Fruit fly (Drosophila melanogaster) whole organism, embryonic: ENCODE measurements around the gene CG11251.

Experiments
- Atf6 ChIP-seq: fragments of 200-800 bp; sonication (Bioruptor generic); IDR thresholded peaks from 2 replicates; pipeline ENCODE4 v1.3.6; 2022; ENCODE audit warnings: missing biosample characterization, missing genetic modification characterization
- CG10366 ChIP-seq: fragments of 200-800 bp; sonication (Bioruptor generic); IDR thresholded peaks from 2 replicates; pipeline ENCODE4 v1.3.6; 2022; ENCODE audit warnings: missing biosample characterization, missing genetic modification characterization
- CG10979 ChIP-seq: fragments of 200-800 bp; sonication (Bioruptor generic); optimal IDR thresholded peaks from 2 replicates; lab custom pipeline; 2018; ENCODE audit warnings: missing biosample characterization, mild to moderate bottlenecking, missing genetic modification characterization, moderate library complexity
- CG12071 ChIP-seq: fragments of 200-800 bp; sonication (Bioruptor generic); optimal IDR thresholded peaks from 3 replicates; lab custom pipeline; 2018; ENCODE audit warnings: missing biosample characterization, mild to moderate bottlenecking, missing genetic modification characterization
- CG12104 ChIP-seq: fragments of 200-800 bp; sonication (Bioruptor generic); optimal IDR thresholded peaks from 3 replicates; lab custom pipeline; 2016; ENCODE audit warnings: missing biosample characterization, missing genetic modification characterization
- CG12219 ChIP-seq: fragments of 200-800 bp; sonication (Bioruptor generic); optimal IDR thresholded peaks from 3 replicates; lab custom pipeline; 2018; ENCODE audit warnings: missing biosample characterization, mild to moderate bottlenecking, missing genetic modification characterization
- CG12236 ChIP-seq: fragments of 200-800 bp; sonication (Bioruptor generic); optimal IDR thresholded peaks from 2 replicates; lab custom pipeline; 2016; ENCODE audit warnings: missing biosample characterization, missing genetic modification characterization
- CG14014 ChIP-seq: fragments of 200-800 bp; sonication (Bioruptor generic); IDR thresholded peaks from 2 replicates; pipeline ENCODE4 v1.3.6; 2022; ENCODE audit warnings: missing biosample characterization, missing genetic modification characterization
- CG15479 ChIP-seq: fragments of 200-800 bp; sonication (Bioruptor generic); optimal IDR thresholded peaks from 3 replicates; lab custom pipeline; 2019; ENCODE audit warnings: missing biosample characterization, mild to moderate bottlenecking, missing genetic modification characterization, moderate library complexity
- CG15514 ChIP-seq: fragments of 200-800 bp; sonication (Bioruptor generic); optimal IDR thresholded peaks from 3 replicates; lab custom pipeline; 2017; ENCODE audit warnings: missing biosample characterization, missing genetic modification characterization, mild to moderate bottlenecking, moderate library complexity, missing genetic modification reagents
- CG17568 ChIP-seq: fragments of 200-800 bp; sonication (Bioruptor generic); optimal IDR thresholded peaks from 2 replicates; lab custom pipeline; 2018; ENCODE audit warnings: missing biosample characterization, mild to moderate bottlenecking, missing genetic modification characterization, moderate library complexity
- CG3281 ChIP-seq: fragments of 200-800 bp; sonication (Bioruptor generic); optimal IDR thresholded peaks from 3 replicates; lab custom pipeline; 2017; ENCODE audit warnings: missing biosample characterization, mild to moderate bottlenecking, missing genetic modification characterization
- CG3407 ChIP-seq: fragments of 200-800 bp; sonication (Bioruptor generic); optimal IDR thresholded peaks from 2 replicates; lab custom pipeline; 2018; ENCODE audit warnings: missing biosample characterization, mild to moderate bottlenecking, missing genetic modification characterization
- CG8388 ChIP-seq: fragments of 200-800 bp; sonication (Bioruptor generic); optimal IDR thresholded peaks from 2 replicates; lab custom pipeline; 2019; ENCODE audit warnings: missing biosample characterization, mild to moderate bottlenecking, missing genetic modification characterization, moderate library complexity
- CG8765 ChIP-seq: fragments of 200-800 bp; sonication (Bioruptor generic); IDR thresholded peaks from 2 replicates; pipeline ENCODE4 v1.3.6; 2022; ENCODE audit warnings: missing biosample characterization, missing genetic modification characterization
- Camta ChIP-seq: fragments of 200-800 bp; sonication (Bioruptor generic); optimal IDR thresholded peaks from 2 replicates; lab custom pipeline; 2016; ENCODE audit warnings: missing biosample characterization, missing genetic modification characterization
- CoRest ChIP-seq: fragments of 200-800 bp; sonication (Bioruptor generic); optimal IDR thresholded peaks from 3 replicates; lab custom pipeline; 2018; ENCODE audit warnings: missing biosample characterization, mild to moderate bottlenecking, missing genetic modification characterization, moderate library complexity
- Dad ChIP-seq: fragments of 200-800 bp; sonication (Bioruptor generic); optimal IDR thresholded peaks from 3 replicates; lab custom pipeline; 2016; ENCODE audit warnings: missing biosample characterization, missing genetic modification characterization
- Dfd ChIP-seq, 2 experiments: fragments of >200 bp; optimal IDR thresholded peaks; 2 replicates each; lab custom pipeline; 2017; ENCODE audit warnings: missing biosample characterization in 2 of 2, missing genetic modification characterization in 2 of 2
- Dip3 ChIP-seq: fragments of 200-800 bp; sonication (Bioruptor generic); optimal IDR thresholded peaks from 3 replicates; lab custom pipeline; 2016; ENCODE audit warnings: missing biosample characterization, missing genetic modification characterization
- Eip74EF ChIP-seq, 2 experiments: fragments of 200-800 bp in 1 of 2; fragments of >200 bp in 1 of 2; sonication (Bioruptor generic) in 1 of 2; optimal IDR thresholded peaks; 2 replicates each; lab custom pipeline; 2017 to 2019; ENCODE audit warnings: missing biosample characterization in 2 of 2, missing genetic modification characterization in 2 of 2, mild to moderate bottlenecking in 1 of 2, moderate library complexity in 1 of 2
- HmgD ChIP-seq: fragments of 200-800 bp; sonication (Bioruptor generic); optimal IDR thresholded peaks from 3 replicates; lab custom pipeline; 2016; ENCODE audit warnings: missing biosample characterization, missing genetic modification characterization
- Lpt ChIP-seq: fragments of >200 bp; optimal IDR thresholded peaks from 2 replicates; lab custom pipeline; 2018; ENCODE audit warnings: missing biosample characterization, missing genetic modification characterization
- Mad ChIP-seq: fragments of 200-800 bp; sonication (Bioruptor generic); optimal IDR thresholded peaks from 2 replicates; lab custom pipeline; 2016; ENCODE audit warnings: missing biosample characterization, missing genetic modification characterization
- Med ChIP-seq: fragments of 200-800 bp; sonication (Bioruptor generic); peaks from one replicate; lab custom pipeline; 2016; ENCODE audit warnings: missing biosample characterization, missing genetic modification characterization, mild to moderate bottlenecking, inconsistent platforms, moderate library complexity
- NfI ChIP-seq: fragments of 200-800 bp; sonication (Bioruptor generic); optimal IDR thresholded peaks from 3 replicates; lab custom pipeline; 2018; ENCODE audit warnings: missing biosample characterization, mild to moderate bottlenecking, missing genetic modification characterization, moderate library complexity
- Oaz ChIP-seq: fragments of 200-800 bp; sonication (Bioruptor generic); IDR thresholded peaks from 2 replicates; pipeline ENCODE4 v1.3.6; 2022; ENCODE audit warnings: missing biosample characterization, missing genetic modification characterization
- Opbp ChIP-seq: fragments of 200-800 bp; sonication (Bioruptor generic); IDR thresholded peaks from 3 replicates; pipeline ENCODE4 v1.3.6; 2022; ENCODE audit warnings: missing biosample characterization, missing genetic modification characterization; ENCODE audit not compliant: partially characterized antibody
- Sin3A ChIP-seq: fragments of >200 bp; optimal IDR thresholded peaks from 2 replicates; lab custom pipeline; 2018
- Xrp1 ChIP-seq: fragments of 200-800 bp; sonication (Bioruptor generic); IDR thresholded peaks from 2 replicates; pipeline ENCODE4 v1.3.6; 2022; ENCODE audit warnings: missing biosample characterization, missing genetic modification characterization
- ab ChIP-seq: fragments of 200-800 bp; sonication (Bioruptor generic); optimal IDR thresholded peaks from 2 replicates; lab custom pipeline; 2016; ENCODE audit warnings: missing biosample characterization, missing genetic modification characterization
- bigmax ChIP-seq: fragments of 200-800 bp; sonication (Bioruptor generic); optimal IDR thresholded peaks from 2 replicates; lab custom pipeline; 2018; ENCODE audit warnings: missing biosample characterization, mild to moderate bottlenecking, missing genetic modification characterization
- chm ChIP-seq: fragments of 200-800 bp; sonication (Bioruptor generic); IDR thresholded peaks from 2 replicates; pipeline ENCODE4 v1.3.6; 2022; ENCODE audit warnings: missing biosample characterization, missing genetic modification characterization
- crol ChIP-seq: fragments of 200-800 bp; sonication (Bioruptor generic); IDR thresholded peaks from 2 replicates; pipeline ENCODE4 v1.3.6; 2022; ENCODE audit warnings: missing biosample characterization, missing genetic modification characterization
- cwo ChIP-seq: fragments of 200-800 bp; sonication (Bioruptor generic); optimal IDR thresholded peaks from 3 replicates; lab custom pipeline; 2017; ENCODE audit warnings: missing biosample characterization, missing genetic modification characterization, mild to moderate bottlenecking, moderate library complexity, missing genetic modification reagents
- dpn ChIP-seq, 2 experiments: fragments of 200-800 bp; sonication (Bioruptor generic); optimal IDR thresholded peaks; 3 replicates each; lab custom pipeline; 2016; ENCODE audit warnings: missing biosample characterization in 2 of 2, missing genetic modification characterization in 2 of 2
- ems ChIP-seq: fragments of 200-800 bp; sonication (Bioruptor generic); optimal IDR thresholded peaks from 3 replicates; lab custom pipeline; 2016; ENCODE audit warnings: missing biosample characterization, missing genetic modification characterization
- en ChIP-seq: fragments of 200-800 bp; sonication (Bioruptor generic); optimal IDR thresholded peaks from 2 replicates; lab custom pipeline; 2016; ENCODE audit warnings: missing biosample characterization, missing genetic modification characterization
- gcm2 ChIP-seq: fragments of 200-800 bp; sonication (Bioruptor generic); optimal IDR thresholded peaks from 2 replicates; lab custom pipeline; 2016; ENCODE audit warnings: missing biosample characterization, missing genetic modification characterization
- gsb-n ChIP-seq: fragments of 200-800 bp; sonication (Bioruptor generic); optimal IDR thresholded peaks from 3 replicates; lab custom pipeline; 2018; ENCODE audit warnings: missing biosample characterization, mild to moderate bottlenecking, missing genetic modification characterization
- hb ChIP-seq: fragments of 200-800 bp; sonication (Bioruptor generic); IDR thresholded peaks from 3 replicates; pipeline ENCODE4 v1.3.6; 2022; ENCODE audit warnings: missing biosample characterization, missing genetic modification characterization; ENCODE audit not compliant: partially characterized antibody
- jumu ChIP-seq: fragments of 200-800 bp; sonication (Bioruptor generic); optimal IDR thresholded peaks from 3 replicates; lab custom pipeline; 2016; ENCODE audit warnings: missing biosample characterization, missing genetic modification characterization
- pfk ChIP-seq: fragments of 200-800 bp; sonication (Bioruptor generic); optimal IDR thresholded peaks from 2 replicates; lab custom pipeline; 2018; ENCODE audit warnings: missing biosample characterization, mild to moderate bottlenecking, missing genetic modification characterization, moderate library complexity
- prd ChIP-seq, 3 experiments: fragments of >200 bp in 2 of 3; fragments of 200-800 bp in 1 of 3; sonication (Bioruptor generic) in 1 of 3; optimal IDR thresholded peaks in 2 of 3; IDR thresholded peaks in 1 of 3; 2 replicates in 2 of 3; 3 replicates in 1 of 3; pipeline versions ENCODE4 v1.3.6 to Lab custom; 2017 to 2022; ENCODE audit warnings: missing biosample characterization in 1 of 3, missing genetic modification characterization in 1 of 3
- sc ChIP-seq, 3 experiments: fragments of >200 bp in 2 of 3; fragments of 200-800 bp in 1 of 3; sonication (Bioruptor generic) in 1 of 3; optimal IDR thresholded peaks; 2 replicates in 2 of 3; 3 replicates in 1 of 3; lab custom pipeline; 2017; ENCODE audit warnings: mild to moderate bottlenecking in 1 of 3, missing biosample characterization in 1 of 3, missing genetic modification characterization in 1 of 3, missing genetic modification reagents in 1 of 3
- sr ChIP-seq: fragments of 200-800 bp; sonication (Bioruptor generic); IDR thresholded peaks from 3 replicates; pipeline ENCODE4 v1.3.6; 2022; ENCODE audit warnings: missing biosample characterization, missing genetic modification characterization
- stwl ChIP-seq: fragments of 200-800 bp; sonication (Bioruptor generic); optimal IDR thresholded peaks from 3 replicates; lab custom pipeline; 2018; ENCODE audit warnings: missing biosample characterization, mild to moderate bottlenecking, missing genetic modification characterization, moderate library complexity
- tgo ChIP-seq: fragments of 200-800 bp; sonication (Bioruptor generic); IDR thresholded peaks from 3 replicates; pipeline ENCODE4 v1.3.6; 2022; ENCODE audit warnings: missing biosample characterization, missing genetic modification characterization

Gene CG11251

dm6 chr3L:13041292-13042067 is 48.3 kb downstream of the CG11251 start, which contains the start of gene RpS4 (continued):
- peak; percentile 69 for TF ChIP-seq stwl (tag; lab: Kevin White, UChicago)
- peak; percentile 71 for TF ChIP-seq CG8388
- peak; percentile 95 for TF ChIP-seq CG12219 (GFP tag; lab: Kevin White, UChicago)
- TF ChIP-seq Dip3 (GFP tag; lab: Kevin White, UChicago): peak; percentile 75
- peak; percentile 73 for TF ChIP-seq CG10979 (tag; lab: Kevin White, UChicago)
- TF ChIP-seq CG15479 (GFP tag; lab: Kevin White, UChicago): peak; percentile 34
- TF ChIP-seq Oaz: peak; percentile 66
- TF ChIP-seq HmgD (GFP tag; lab: Kevin White, UChicago): peak; percentile 70
- TF ChIP-seq bigmax (GFP tag; lab: Kevin White, UChicago): peak; percentile 87
- peak; percentile 79 for TF ChIP-seq ems (GFP tag; lab: Kevin White, UChicago)
- TF ChIP-seq CG10366 (GFP tag; lab: Robert Waterston, UW): peak; percentile 75
- TF ChIP-seq CG12104 (GFP tag; lab: Kevin White, UChicago): peak; percentile 89
- TF ChIP-seq CG3407 (GFP tag; lab: Kevin White, UChicago): peak; percentile 92
- TF ChIP-seq Dad (GFP tag; lab: Kevin White, UChicago): peak; percentile 79
- TF ChIP-seq Xrp1 (GFP tag; lab: Robert Waterston, UW): peak; percentile 36; the same call in 1 of the 2 replicates
- TF ChIP-seq CoRest (tag; lab: Kevin White, UChicago): peak; percentile 74
- TF ChIP-seq en (GFP tag; lab: Kevin White, UChicago): peak; percentile 82
- TF ChIP-seq sr (GFP tag; lab: Robert Waterston, UW): peak; percentile 92
- no peak for TF ChIP-seq hb (GFP tag; lab: Robert Waterston, UW)
- peak; percentile 92 for TF ChIP-seq CG15514
- TF ChIP-seq Med (GFP tag; lab: Kevin White, UChicago): peak; percentile 99
- TF ChIP-seq ab (GFP tag; lab: Kevin White, UChicago): peak; percentile 60
- peak; percentile 29; the same call in 2 of the 3 replicates for TF ChIP-seq Opbp (GFP tag; lab: Robert Waterston, UW)
- TF ChIP-seq Sin3A (lab: Kevin White, UChicago): no peak
- TF ChIP-seq Camta (GFP tag; lab: Kevin White, UChicago): peak; percentile 79
- peak; percentile 96 for TF ChIP-seq NfI
- peak; percentile 78 for TF ChIP-seq tgo (GFP tag; lab: Robert Waterston, UW)
- TF ChIP-seq CG12236: peak; percentile 82
- TF ChIP-seq pfk (GFP tag; lab: Kevin White, UChicago): peak; percentile 85
- TF ChIP-seq CG8765 (GFP tag; lab: Robert Waterston, UW): peak; percentile 62; the same call in 1 of the 2 replicates
- peak; percentile 57 for TF ChIP-seq jumu (GFP tag; lab: Kevin White, UChicago)
- TF ChIP-seq crol (GFP tag; lab: Robert Waterston, UW): peak; percentile 40
- TF ChIP-seq prd (optimal IDR thresholded peaks at IDR 0.05; lab: Kevin White, UChicago): no peak
- peak; percentile 73 for TF ChIP-seq prd (GFP tag; IDR thresholded peaks at IDR 0.05; lab: Robert Waterston, UW)
- TF ChIP-seq Lpt: no peak
- TF ChIP-seq dpn (GFP tag; optimal IDR thresholded peaks at IDR 0.05; lab: Kevin White, UChicago): peak; percentile 53 to 85
- peak in 1 of 2 experiments; percentile 74 for TF ChIP-seq Eip74EF (GFP tag; optimal IDR thresholded peaks at IDR 0.05; lab: Kevin White, UChicago)
- TF ChIP-seq Mad (GFP tag; lab: Kevin White, UChicago): peak; percentile 82
- no peak for TF ChIP-seq sc (optimal IDR thresholded peaks at IDR 0.05; lab: Kevin White, UChicago)
- peak; percentile 76 for TF ChIP-seq sc (GFP tag; optimal IDR thresholded peaks at IDR 0.05; lab: Kevin White, UChicago)
- peak; percentile 81 for TF ChIP-seq Atf6 (GFP tag; lab: Robert Waterston, UW)
- peak; percentile 94 for TF ChIP-seq gcm2 (GFP tag; lab: Kevin White, UChicago)
- peak; percentile 95 for TF ChIP-seq chm (GFP tag; lab: Robert Waterston, UW)
- TF ChIP-seq CG3281 (GFP tag; lab: Kevin White, UChicago): peak; percentile 95
- TF ChIP-seq CG14014 (GFP tag; lab: Robert Waterston, UW): peak; percentile 89
- peak; percentile 96 for TF ChIP-seq CG17568
- peak; percentile 98 for TF ChIP-seq CG12071 (GFP tag; lab: Kevin White, UChicago)
- peak; percentile 84 for TF ChIP-seq gsb-n (tag; lab: Kevin White, UChicago)
- TF ChIP-seq cwo: peak; percentile 79
- no peak for TF ChIP-seq Dfd (GFP tag; optimal IDR thresholded peaks at IDR 0.05; lab: Kevin White, UChicago)
